Fruit fly (Drosophila melanogaster): ENCODE results near the gene Hsp83.

The Hsp83 gene

dm6 chr3L:3150376-3150775, 42.4 kb upstream of the Hsp83 start:
- no peak for TF ChIP-seq Snoo (tag; optimal IDR thresholded peaks at IDR 0.05)
- TF ChIP-seq CG14655 (GFP tag; optimal IDR thresholded peaks at IDR 0.05): no peak
- no peak for TF ChIP-seq CG8301 (tag; optimal IDR thresholded peaks at IDR 0.05)
- no peak for TF ChIP-seq CG15710 (tag; optimal IDR thresholded peaks at IDR 0.05)
- TF ChIP-seq EcR (GFP tag; optimal IDR thresholded peaks at IDR 0.05): no peak
- 0 out of 2 replicates have a peak, but pooled peaks have one; percentile 9 for TF ChIP-seq rn (GFP tag; IDR thresholded peaks at IDR 0.05)

dm6 chr3L:3157651-3158050, 35.1 kb upstream of the Hsp83 start:
- TF ChIP-seq CG8301 (tag; optimal IDR thresholded peaks at IDR 0.05) (no peak), CG13204 (GFP tag; optimal IDR thresholded peaks at IDR 0.05) (no peak), EcR (GFP tag; optimal IDR thresholded peaks at IDR 0.05) (no peak), rn (GFP tag; IDR thresholded peaks at IDR 0.05) (no peak), CG8159 (tag; optimal IDR thresholded peaks at IDR 0.05) (no peak), CG14655 (GFP tag; optimal IDR thresholded peaks at IDR 0.05) (no peak), Pif1B (GFP tag; optimal IDR thresholded peaks at IDR 0.05) (no peak), Ets98B (GFP tag; IDR thresholded peaks at IDR 0.05) (no peak), CG10348 (GFP tag; IDR thresholded peaks at IDR 0.05) (no peak), CG9948 (tag; optimal IDR thresholded peaks at IDR 0.05) (no peak), CG12605 (GFP tag; IDR thresholded peaks at IDR 0.05) (no peak), Snoo (tag; optimal IDR thresholded peaks at IDR 0.05) (no peak), CG34367 (tag; optimal IDR thresholded peaks at IDR 0.05) (no peak), CG17806 (tag; optimal IDR thresholded peaks at IDR 0.05) (no peak), gl (tag; optimal IDR thresholded peaks at IDR 0.05) (no peak), CG4496 (GFP tag; IDR thresholded peaks at IDR 0.05) (no peak), Pif1A (GFP tag; optimal IDR thresholded peaks at IDR 0.05) (no peak), CG15710 (tag; optimal IDR thresholded peaks at IDR 0.05) (no peak)

- TF ChIP-seq CG15710 (tag; optimal IDR thresholded peaks at IDR 0.05) (peak; percentile 44), CG10348 (GFP tag; IDR thresholded peaks at IDR 0.05) (no peak), CG9948 (tag; optimal IDR thresholded peaks at IDR 0.05) (no peak), Snoo (tag; optimal IDR thresholded peaks at IDR 0.05) (no peak), fd96Ca (GFP tag; IDR thresholded peaks at IDR 0.05) (no peak), CG8301 (tag; optimal IDR thresholded peaks at IDR 0.05) (no peak)
Measured at dm6 chr3L:3159309-3160194, 33.2 kb upstream of the Hsp83 start, which contains the start of the genes ND-30 and CG15812. Gene ND-30, minus strand, starts transcription at chr3L:3159578. Gene CG15812, plus strand, starts transcription at chr3L:3159991.

dm6 chr3L:3161968-3162367, 30.8 kb upstream of the Hsp83 start, which contains the start of gene rasp:
Gene rasp, plus strand, starts transcription at chr3L:3162180.
- TF ChIP-seq Pif1A (GFP tag; optimal IDR thresholded peaks at IDR 0.05) (no peak), CG17806 (tag; optimal IDR thresholded peaks at IDR 0.05) (no peak), CG14655 (GFP tag; optimal IDR thresholded peaks at IDR 0.05) (no peak), CG8159 (tag; optimal IDR thresholded peaks at IDR 0.05) (no peak), CG4496 (GFP tag; IDR thresholded peaks at IDR 0.05) (no peak)

dm6 chr3L:3162584-3162983, 30.2 kb upstream of the Hsp83 start:
- TF ChIP-seq CG14655 (GFP tag; optimal IDR thresholded peaks at IDR 0.05) (no peak), rn (GFP tag; IDR thresholded peaks at IDR 0.05) (no peak), CG17806 (tag; optimal IDR thresholded peaks at IDR 0.05) (no peak), CG4496 (GFP tag; IDR thresholded peaks at IDR 0.05) (no peak), D1 (tag; optimal IDR thresholded peaks at IDR 0.05) (no peak), CG8159 (tag; optimal IDR thresholded peaks at IDR 0.05) (no peak), CG13204 (GFP tag; optimal IDR thresholded peaks at IDR 0.05) (no peak)

- TF ChIP-seq CG13204 (GFP tag; optimal IDR thresholded peaks at IDR 0.05) (no peak), D1 (tag; optimal IDR thresholded peaks at IDR 0.05) (no peak), Pif1B (GFP tag; optimal IDR thresholded peaks at IDR 0.05) (no peak), CG32121 (GFP tag; IDR thresholded peaks at IDR 0.05) (0 out of 2 replicates have a peak, but pooled peaks have one; percentile 37), rn (GFP tag; IDR thresholded peaks at IDR 0.05) (no peak), Ets98B (GFP tag; IDR thresholded peaks at IDR 0.05) (0 out of 2 replicates have a peak, but pooled peaks have one; percentile 19), CG34367 (tag; optimal IDR thresholded peaks at IDR 0.05) (no peak), CG14655 (GFP tag; optimal IDR thresholded peaks at IDR 0.05) (no peak), EcR (GFP tag; optimal IDR thresholded peaks at IDR 0.05) (no peak), CG8301 (tag; optimal IDR thresholded peaks at IDR 0.05) (no peak), CG10348 (GFP tag; IDR thresholded peaks at IDR 0.05) (no peak), CG17806 (tag; optimal IDR thresholded peaks at IDR 0.05) (no peak), gl (tag; optimal IDR thresholded peaks at IDR 0.05) (no peak), CG8159 (tag; optimal IDR thresholded peaks at IDR 0.05) (no peak), CG15710 (tag; optimal IDR thresholded peaks at IDR 0.05) (no peak), fd96Ca (GFP tag; IDR thresholded peaks at IDR 0.05) (peak; percentile 34; the same call in 1 of the 3 replicates), CG4496 (GFP tag; IDR thresholded peaks at IDR 0.05) (0 out of 3 replicates have a peak, but pooled peaks have one; percentile 58), CG12605 (GFP tag; IDR thresholded peaks at IDR 0.05) (no peak), Snoo (tag; optimal IDR thresholded peaks at IDR 0.05) (no peak), Pif1A (GFP tag; optimal IDR thresholded peaks at IDR 0.05) (no peak), CG9948 (tag; optimal IDR thresholded peaks at IDR 0.05) (no peak)
Measured at dm6 chr3L:3164951-3165350, 27.8 kb upstream of the Hsp83 start, which contains the start of gene CG32280. Gene CG32280, plus strand, starts transcription at chr3L:3165181.

Measured in whole organism, pupa.